Fruit fly (Drosophila melanogaster) whole organism, prepupa: ENCODE results near the gene Mon1.

ENCODE experiments used
- CG11294 ChIP-seq: fragments of 200-800 bp; sonication (Bioruptor generic); IDR thresholded peaks from 2 replicates; pipeline ENCODE4 v1.3.6; 2022; ENCODE audit warnings: missing biosample characterization, missing genetic modification characterization
- CG16779 ChIP-seq: fragments of 200-800 bp; sonication (Bioruptor generic); optimal IDR thresholded peaks from 3 replicates; lab custom pipeline; 2017; ENCODE audit warnings: missing biosample characterization, mild to moderate bottlenecking, missing genetic modification characterization
- CG6163 ChIP-seq: fragments of 200-800 bp; sonication (Bioruptor generic); IDR thresholded peaks from 3 replicates; pipeline ENCODE4 v1.3.6; 2022; ENCODE audit warnings: missing biosample characterization, missing genetic modification characterization
- CG6854 ChIP-seq: fragments of 200-800 bp; sonication (Bioruptor generic); optimal IDR thresholded peaks from 2 replicates; lab custom pipeline; 2017; ENCODE audit warnings: missing biosample characterization, mild to moderate bottlenecking, missing genetic modification characterization
- CG8119 ChIP-seq: fragments of 200-800 bp; sonication (Bioruptor generic); IDR thresholded peaks from 3 replicates; pipeline ENCODE4 v1.3.6; 2022; ENCODE audit warnings: missing biosample characterization, missing genetic modification characterization
- CG9139 ChIP-seq: fragments of 200-800 bp; sonication (Bioruptor generic); optimal IDR thresholded peaks from 3 replicates; lab custom pipeline; 2017; ENCODE audit warnings: missing biosample characterization, mild to moderate bottlenecking, missing genetic modification characterization
- Hr4 ChIP-seq: fragments of 200-800 bp; sonication (Bioruptor generic); optimal IDR thresholded peaks from 3 replicates; lab custom pipeline; 2016; ENCODE audit warnings: missing biosample characterization, missing genetic modification characterization
- OdsH ChIP-seq: fragments of 200-800 bp; sonication (Bioruptor generic); optimal IDR thresholded peaks from 3 replicates; lab custom pipeline; 2016; ENCODE audit warnings: missing biosample characterization, missing genetic modification characterization
- Sox14 ChIP-seq: fragments of 200-800 bp; sonication (Bioruptor generic); optimal IDR thresholded peaks from 3 replicates; lab custom pipeline; 2016; ENCODE audit warnings: missing biosample characterization, missing genetic modification characterization
- Sox15 ChIP-seq: fragments of 200-800 bp; sonication (Bioruptor generic); optimal IDR thresholded peaks from 3 replicates; lab custom pipeline; 2016; ENCODE audit warnings: missing biosample characterization, missing genetic modification characterization
- achi ChIP-seq: fragments of 200-800 bp; sonication (Bioruptor generic); optimal IDR thresholded peaks from 3 replicates; lab custom pipeline; 2016; ENCODE audit warnings: missing biosample characterization, missing genetic modification characterization
- cyc ChIP-seq: fragments of 200-800 bp; sonication (Bioruptor generic); optimal IDR thresholded peaks from 3 replicates; lab custom pipeline; 2016; ENCODE audit warnings: missing biosample characterization, missing genetic modification characterization
- svp ChIP-seq: fragments of 200-800 bp; sonication (Bioruptor generic); peaks from one replicate; lab custom pipeline; 2016; ENCODE audit warnings: missing biosample characterization, missing genetic modification characterization

dm6 chr2L:4889451-4890045 lies 39.1 kb downstream of the Mon1 start, which contains the start of gene CG15625:
- no peak for TF ChIP-seq OdsH (GFP tag; lab: Kevin White, UChicago)
- TF ChIP-seq Hr4 (GFP tag; lab: Kevin White, UChicago): no peak
- no peak for TF ChIP-seq CG8119 (GFP tag; lab: Robert Waterston, UW)
- no peak for TF ChIP-seq cyc (GFP tag; lab: Kevin White, UChicago)
- no peak for TF ChIP-seq Sox15 (GFP tag; lab: Kevin White, UChicago)
- TF ChIP-seq CG6163 (GFP tag; lab: Robert Waterston, UW): no peak
- TF ChIP-seq CG9139 (GFP tag; lab: Kevin White, UChicago): no peak
- TF ChIP-seq CG6854 (GFP tag; lab: Kevin White, UChicago): no peak
- no peak for TF ChIP-seq svp (GFP tag; lab: Kevin White, UChicago)
- TF ChIP-seq Sox14: no peak
- no peak for TF ChIP-seq CG11294 (GFP tag; lab: Robert Waterston, UW)
- no peak for TF ChIP-seq achi
- TF ChIP-seq CG16779 (tag; lab: Kevin White, UChicago): no peak
